Worm (Caenorhabditis elegans): Measurements from ENCODE around the gene pkc-1.

ce11 chrV:12020940-12021339 lies 11.0 kb downstream of the pkc-1 start:
- TF ChIP-seq egl-27 (tag; optimal IDR thresholded peaks at IDR 0.05) (no peak), F13H6.1 (tag; optimal IDR thresholded peaks at IDR 0.05) (no peak), skn-1 (tag; optimal IDR thresholded peaks at IDR 0.05) (no peak), crh-2 (tag; optimal IDR thresholded peaks at IDR 0.05) (no peak), R02D3.7 (tag; optimal IDR thresholded peaks at IDR 0.05) (no peak)

Measured in whole organism, L2 larva.